Worm (Caenorhabditis elegans): ENCODE results near the gene cyp-13A8.

cyp-13A8 gene

ce11 chrII:9802642-9803041 is 4.7 kb downstream of the cyp-13A8 start, which contains the start of gene cyp-13A6:
cyp-13A6 (minus strand) TSS chrII:9802821.
- TF ChIP-seq unc-62 (GFP tag; optimal IDR thresholded peaks at IDR 0.05), result no peak

ce11 chrII:9800251-9800650 is 7.1 kb downstream of the cyp-13A8 start, which contains the start of gene cyp-13A5:
cyp-13A5 (minus strand) TSS chrII:9800362.
- TF ChIP-seq unc-62 (GFP tag; optimal IDR thresholded peaks at IDR 0.05), result no peak

DNA sequence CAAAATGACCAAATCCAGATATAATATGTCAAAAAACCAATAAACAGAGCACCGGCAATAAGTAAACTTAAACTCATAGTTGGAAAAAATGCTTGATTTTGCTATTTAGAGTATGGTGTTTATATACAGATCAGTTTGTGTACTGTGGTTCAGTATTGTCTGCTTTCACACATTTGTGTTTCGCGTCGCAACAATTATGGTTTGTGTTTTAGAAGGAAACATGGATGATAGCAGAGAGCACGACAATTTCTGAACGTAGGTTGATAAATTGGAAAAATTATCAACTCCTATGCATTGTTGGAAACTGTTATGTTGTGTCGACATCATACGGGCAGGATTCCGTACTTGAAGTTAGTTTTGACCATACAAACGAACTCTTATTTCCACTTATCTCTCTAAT is 9.7 kb downstream of the cyp-13A8 start, which contains the start of gene cyp-13A4:
TSS of gene cyp-13A4 (minus strand) at position 77 of the 400 bp plus-strand sequence.
- TF ChIP-seq unc-62 (GFP tag; optimal IDR thresholded peaks at IDR 0.05), result no peak

DNA sequence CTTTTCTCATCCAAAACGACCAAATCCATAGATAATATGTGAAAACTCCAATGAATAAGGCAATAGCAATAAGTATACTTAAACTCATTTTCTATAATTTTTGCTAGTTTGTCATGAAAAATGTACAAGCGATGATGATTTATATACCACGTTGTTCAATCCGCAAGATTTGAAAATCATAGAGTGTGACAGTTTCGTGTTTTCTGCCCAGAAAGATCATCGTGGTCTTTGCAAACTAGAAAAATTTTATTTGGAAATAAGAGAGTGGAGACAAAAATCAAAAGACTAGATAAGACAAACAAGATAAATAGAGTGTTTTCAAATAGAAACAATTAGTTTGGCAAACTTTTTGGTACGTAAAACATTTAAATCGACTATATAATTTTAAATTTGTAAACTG is 14.2 kb downstream of the cyp-13A8 start, which contains the start of gene cyp-13A3:
TSS of gene cyp-13A3 (minus strand) at position 101 of the 400 bp plus-strand sequence.
- TF ChIP-seq unc-62 (GFP tag; optimal IDR thresholded peaks at IDR 0.05), result no peak

DNA sequence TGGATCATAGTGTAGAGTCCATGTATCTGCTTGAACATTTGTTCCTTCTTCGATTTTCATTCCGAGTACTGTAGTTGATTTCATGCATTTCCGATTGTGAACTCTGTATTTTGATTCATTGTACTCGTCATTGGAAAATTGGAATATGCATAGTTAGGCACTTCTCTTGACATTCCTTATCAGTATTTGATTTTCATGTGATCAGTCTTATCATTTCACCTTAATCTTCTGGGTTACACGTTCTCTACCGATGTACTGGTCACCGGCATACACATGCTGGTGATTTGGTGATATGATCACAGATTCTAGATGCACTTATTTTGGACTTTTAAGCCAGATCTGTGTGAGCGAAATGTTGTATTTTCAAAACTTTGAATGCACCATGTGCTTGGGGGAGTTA is 16.2 kb downstream of the cyp-13A8 start:
- no peak for TF ChIP-seq unc-62 (GFP tag; optimal IDR thresholded peaks at IDR 0.05)

ce11 chrII:9787395-9788152 is 19.8 kb downstream of the cyp-13A8 start, which contains the start of gene cyp-13A2:
cyp-13A2 (minus strand) TSS chrII:9787629.
- no peak for TF ChIP-seq unc-62 (GFP tag; optimal IDR thresholded peaks at IDR 0.05)

DNA sequence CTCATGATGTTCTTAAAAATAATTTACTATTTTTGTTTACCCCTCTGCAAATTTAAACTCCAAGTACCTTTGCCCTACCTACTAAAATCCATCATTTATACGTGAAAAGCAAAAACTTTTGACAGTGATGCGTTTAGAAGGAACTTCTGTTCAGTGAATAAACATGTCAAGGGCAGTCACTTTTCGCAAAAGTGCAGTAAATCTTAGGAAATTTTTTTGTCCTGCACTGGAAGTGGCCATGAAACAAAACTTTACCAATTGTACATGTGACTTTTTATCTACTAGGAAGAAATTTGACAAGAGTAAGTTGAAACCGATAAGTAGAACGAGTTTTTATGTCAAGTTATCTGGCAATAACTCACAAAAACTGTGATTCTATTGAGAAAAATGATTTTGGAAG is 21.2 kb downstream of the cyp-13A8 start:
- TF ChIP-seq unc-62 (GFP tag; optimal IDR thresholded peaks at IDR 0.05), result no peak

ce11 chrII:9782337-9782736 is 25.0 kb downstream of the cyp-13A8 start, which contains the start of gene T10B9.14:
T10B9.14 (minus strand) TSS chrII:9782437.
- no peak for TF ChIP-seq unc-62 (GFP tag; optimal IDR thresholded peaks at IDR 0.05)

ce11 chrII:9781842-9782241 is 25.5 kb downstream of the cyp-13A8 start, which contains the start of gene cyp-13A1:
cyp-13A1 (minus strand) TSS chrII:9781997.
- no peak for TF ChIP-seq unc-62 (GFP tag; optimal IDR thresholded peaks at IDR 0.05)

- TF ChIP-seq unc-62 (GFP tag; optimal IDR thresholded peaks at IDR 0.05), result no peak
Measured at ce11 chrII:9778495-9778894, 28.9 kb downstream of the cyp-13A8 start.

ce11 chrII:9775790-9776189 is 31.6 kb downstream of the cyp-13A8 start, which contains the start of gene T10B9.9:
T10B9.9 (minus strand) TSS chrII:9775890.
- TF ChIP-seq unc-62 (GFP tag; optimal IDR thresholded peaks at IDR 0.05), result no peak

DNA sequence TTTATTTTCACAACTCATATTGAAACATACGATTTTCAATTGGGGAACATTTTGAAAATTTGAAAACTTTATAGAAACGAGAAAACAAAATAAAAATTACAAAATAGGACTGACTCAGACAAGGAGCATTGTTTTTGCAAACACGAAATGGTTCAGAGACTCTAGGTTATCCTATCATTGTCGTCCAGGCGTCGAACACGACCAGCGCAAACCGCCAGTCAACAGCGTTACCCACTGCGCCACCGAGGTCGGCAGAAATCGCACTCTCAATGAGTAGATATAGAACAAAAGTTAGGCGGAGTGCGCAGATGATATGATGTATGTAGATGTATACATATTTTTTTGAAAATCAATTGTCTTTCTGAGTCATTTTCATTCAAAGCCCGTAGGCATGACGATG is 32.7 kb downstream of the cyp-13A8 start:
- TF ChIP-seq unc-62 (GFP tag; optimal IDR thresholded peaks at IDR 0.05), result no peak

- no peak for TF ChIP-seq unc-62 (GFP tag; optimal IDR thresholded peaks at IDR 0.05)
Measured at ce11 chrII:9773892-9774581, 33.3 kb downstream of the cyp-13A8 start, which contains the start of gene ZK1321.4. ZK1321.4 (minus strand) TSS chrII:9773942.

DNA sequence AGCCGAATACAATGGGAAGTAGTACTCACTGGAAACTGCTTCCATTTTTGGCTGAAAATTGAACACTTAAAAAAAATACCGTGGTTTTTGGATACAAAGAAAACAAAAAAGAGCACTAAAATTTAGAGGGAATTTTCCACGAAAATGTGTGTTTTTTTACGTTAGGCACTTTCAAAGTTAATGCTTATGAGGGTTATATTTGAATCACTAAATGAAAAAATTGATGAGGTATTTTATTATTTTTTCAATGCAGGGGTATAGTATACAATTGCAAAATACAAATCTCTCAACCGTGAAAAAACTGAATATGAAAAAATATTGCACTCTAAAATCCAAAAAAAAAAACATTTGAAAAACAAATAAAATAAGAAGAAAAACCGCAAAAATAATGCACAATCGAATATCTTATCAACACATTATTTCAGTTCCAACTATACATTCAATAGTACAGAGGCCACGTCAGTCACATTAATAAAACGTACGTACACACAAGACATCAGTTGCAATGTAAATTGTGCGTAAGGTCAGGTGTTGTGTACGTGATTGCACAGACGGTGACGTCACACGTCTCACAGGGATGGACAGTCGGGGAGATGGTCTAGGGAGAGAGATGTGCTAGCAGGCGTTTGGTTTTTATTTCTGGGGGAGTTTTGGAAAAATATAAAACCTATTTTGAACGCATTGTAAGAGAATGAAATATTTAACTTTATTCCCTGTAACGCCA is 37.4 kb downstream of the cyp-13A8 start, which contains the start of gene aqp-10:
TSS of gene aqp-10 (minus strand) at position 51 of the 724 bp plus-strand sequence.
- TF ChIP-seq unc-62 (GFP tag; optimal IDR thresholded peaks at IDR 0.05), result no peak

ce11 chrII:9764696-9765095 is 42.7 kb downstream of the cyp-13A8 start:
- TF ChIP-seq unc-62 (GFP tag; optimal IDR thresholded peaks at IDR 0.05), result no peak

- TF ChIP-seq unc-62 (GFP tag; optimal IDR thresholded peaks at IDR 0.05), result no peak
Measured at ce11 chrII:9759382-9759781, 48.0 kb downstream of the cyp-13A8 start.
